Worm (Caenorhabditis elegans): ENCODE measurements around the gene col-73.

The col-73 gene

DNA sequence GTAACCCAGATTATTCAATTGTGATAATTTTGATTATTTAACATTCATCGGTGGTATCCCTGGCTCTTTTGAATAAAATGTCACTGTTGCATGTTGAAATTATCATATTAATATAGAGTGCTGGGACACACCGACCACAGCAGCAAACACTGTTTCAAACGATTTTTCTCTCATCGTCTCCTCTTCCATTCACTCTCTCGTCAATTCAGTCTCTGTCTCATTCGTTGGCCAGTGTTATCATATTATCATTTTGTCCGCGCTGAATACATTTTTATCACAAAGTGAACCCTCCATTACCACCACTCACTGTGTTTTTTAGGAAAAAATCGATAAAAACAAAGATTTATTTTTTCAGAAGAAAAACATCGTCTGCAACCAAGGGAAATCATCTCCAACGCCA is 15.8 kb downstream of the col-73 start:
- TF ChIP-seq elt-2 (tag; optimal IDR thresholded peaks at IDR 0.05) = peak; percentile 85
- no peak for TF ChIP-seq zag-1 (tag; optimal IDR thresholded peaks at IDR 0.05)
- TF ChIP-seq unc-130 (tag; optimal IDR thresholded peaks at IDR 0.05) = peak; percentile 5
- peak in 1 of 2 experiments; percentile 25 for TF ChIP-seq lin-35 (GFP tag; optimal IDR thresholded peaks at IDR 0.05)
- peak in 1 of 6 experiments; percentile 45 for TF ChIP-seq elt-3 (tag; optimal IDR thresholded peaks at IDR 0.05)
- TF ChIP-seq snu-23 (GFP tag; optimal IDR thresholded peaks at IDR 0.05) = peak; percentile 4
- peak; percentile 8 for TF ChIP-seq lin-14 (GFP tag; optimal IDR thresholded peaks at IDR 0.05)
- TF ChIP-seq efl-1 (optimal IDR thresholded peaks at IDR 0.05) = no peak
- TF ChIP-seq efl-1 (GFP tag; optimal IDR thresholded peaks at IDR 0.05 in 1 of 2) = peak in 1 of 2 experiments; percentile 69
- TF ChIP-seq egl-27 (tag; optimal IDR thresholded peaks at IDR 0.05) = no peak
- TF ChIP-seq lir-3 (tag; optimal IDR thresholded peaks at IDR 0.05; ENCODE audit: poor library complexity) = no peak
- TF ChIP-seq nhr-20 (tag; optimal IDR thresholded peaks at IDR 0.05) = peak; percentile 32
- peak; percentile 32 for TF ChIP-seq blmp-1 (tag; optimal IDR thresholded peaks at IDR 0.05)
- TF ChIP-seq nhr-84 (tag; optimal IDR thresholded peaks at IDR 0.05) = no peak
- peak; percentile 6 for TF ChIP-seq nhr-90 (tag; optimal IDR thresholded peaks at IDR 0.05; ENCODE audit: poor library complexity)

DNA sequence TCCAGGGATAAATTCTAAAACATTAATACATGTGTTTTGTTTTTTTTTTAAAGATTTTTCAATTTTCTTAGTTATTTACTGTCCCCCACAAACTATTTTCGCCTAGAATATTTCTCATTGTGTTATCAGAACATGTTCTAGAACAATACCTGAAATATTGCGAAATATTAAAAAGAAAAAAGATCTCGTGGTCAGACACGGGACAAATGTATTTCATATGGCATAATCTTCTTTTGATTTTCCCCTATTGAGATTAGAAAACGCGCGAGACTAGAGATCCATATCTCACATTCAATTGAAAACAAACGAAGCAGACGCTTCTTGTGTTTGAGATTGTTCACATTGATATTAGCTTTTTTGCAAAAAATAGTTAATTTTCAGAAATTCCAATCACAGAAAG is 16.8 kb downstream of the col-73 start:
- TF ChIP-seq lsy-2 (tag; optimal IDR thresholded peaks at IDR 0.05) = peak in 1 of 2 experiments; percentile 34
- peak; percentile 52 for TF ChIP-seq lin-14 (GFP tag; optimal IDR thresholded peaks at IDR 0.05)
- peak; percentile 57 for TF ChIP-seq nhr-20 (tag; optimal IDR thresholded peaks at IDR 0.05)
- peak; percentile 57 for TF ChIP-seq skn-1 (tag; optimal IDR thresholded peaks at IDR 0.05)
- TF ChIP-seq fkh-8 (tag; optimal IDR thresholded peaks at IDR 0.05) = peak; percentile 45
- no peak for TF ChIP-seq rnt-1 (tag; optimal IDR thresholded peaks at IDR 0.05)
- TF ChIP-seq nhr-71 (tag; optimal IDR thresholded peaks at IDR 0.05) = peak; percentile 64
- peak; percentile 76 for TF ChIP-seq zip-4 (GFP tag; optimal IDR thresholded peaks at IDR 0.05)
- peak in 1 of 2 experiments; percentile 58 for TF ChIP-seq lin-35 (GFP tag; optimal IDR thresholded peaks at IDR 0.05)
- TF ChIP-seq unc-62 (GFP tag; optimal IDR thresholded peaks at IDR 0.05) = no peak
- no peak for TF ChIP-seq ces-1 (GFP tag; optimal IDR thresholded peaks at IDR 0.05)
- TF ChIP-seq unc-30 (tag; optimal IDR thresholded peaks at IDR 0.05) = no peak
- TF ChIP-seq nhr-85 (tag) = peak; percentile 88
- TF ChIP-seq nhr-47 (tag; optimal IDR thresholded peaks at IDR 0.05) = peak; percentile 25
- peak; percentile 11 for TF ChIP-seq elt-2 (tag; optimal IDR thresholded peaks at IDR 0.05)
- TF ChIP-seq pax-3 (tag; optimal IDR thresholded peaks at IDR 0.05) = peak; percentile 38
- TF ChIP-seq lin-13 (GFP tag; optimal IDR thresholded peaks at IDR 0.05) = peak; percentile 26
- peak; percentile 53 for TF ChIP-seq blmp-1 (tag; optimal IDR thresholded peaks at IDR 0.05)
- peak; percentile 70 for TF ChIP-seq dsc-1 (tag; optimal IDR thresholded peaks at IDR 0.05)
- TF ChIP-seq alr-1 (tag; optimal IDR thresholded peaks at IDR 0.05; ENCODE audit: borderline replicate concordance) = no peak
- TF ChIP-seq unc-86 (tag; optimal IDR thresholded peaks at IDR 0.05) = no peak
- TF ChIP-seq elt-3 (tag; optimal IDR thresholded peaks at IDR 0.05) = peak in 1 of 6 experiments; percentile 56
- TF ChIP-seq dpl-1 (GFP tag; optimal IDR thresholded peaks at IDR 0.05) = peak; percentile 1 to 41 (median 7)
- TF ChIP-seq snu-23 (GFP tag; optimal IDR thresholded peaks at IDR 0.05) = peak; percentile 30
- peak; percentile 26 for TF ChIP-seq sox-4 (tag; optimal IDR thresholded peaks at IDR 0.05)
- TF ChIP-seq mep-1 (tag; optimal IDR thresholded peaks at IDR 0.05) = peak; percentile 41

DNA sequence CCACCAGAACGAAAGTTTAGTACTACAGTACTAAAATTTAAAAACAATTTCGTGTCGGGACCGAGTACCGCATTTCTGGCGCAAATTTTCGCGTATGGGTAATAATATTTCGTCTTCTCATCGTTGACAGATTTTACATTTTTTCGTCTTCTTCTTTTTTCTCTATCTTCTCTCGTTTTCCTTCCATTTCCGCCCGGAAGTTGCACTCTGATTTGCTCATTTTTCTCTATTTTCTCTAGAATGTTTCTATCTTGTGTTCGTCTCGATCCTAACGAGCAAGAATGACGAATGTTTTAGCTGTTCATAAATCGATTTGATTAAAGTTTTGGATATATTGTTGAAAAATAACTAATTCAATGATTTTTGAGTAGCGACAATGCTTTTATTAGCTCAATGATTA is 17.4 kb downstream of the col-73 start:
- TF ChIP-seq lin-13 (GFP tag; optimal IDR thresholded peaks at IDR 0.05) = no peak
- TF ChIP-seq nhr-28 (tag; optimal IDR thresholded peaks at IDR 0.05) = no peak
- TF ChIP-seq zip-4 (GFP tag; optimal IDR thresholded peaks at IDR 0.05) = no peak
- no peak for TF ChIP-seq dpl-1 (GFP tag; optimal IDR thresholded peaks at IDR 0.05)
- TF ChIP-seq swsn-7 (tag; optimal IDR thresholded peaks at IDR 0.05) = no peak
- TF ChIP-seq elt-3 (tag; optimal IDR thresholded peaks at IDR 0.05) = no peak
- no peak for TF ChIP-seq nhr-84 (tag; optimal IDR thresholded peaks at IDR 0.05)
- no peak for TF ChIP-seq skn-1 (tag; optimal IDR thresholded peaks at IDR 0.05)
- TF ChIP-seq lin-14 (GFP tag; optimal IDR thresholded peaks at IDR 0.05) = peak; percentile 65
- no peak for TF ChIP-seq mdl-1 (tag; optimal IDR thresholded peaks at IDR 0.05)
- TF ChIP-seq ceh-90 (tag; optimal IDR thresholded peaks at IDR 0.05) = no peak
- TF ChIP-seq nhr-71 (tag; optimal IDR thresholded peaks at IDR 0.05) = no peak
- TF ChIP-seq nhr-12 (tag; optimal IDR thresholded peaks at IDR 0.05) = no peak
- no peak for TF ChIP-seq hpl-2 (GFP tag; optimal IDR thresholded peaks at IDR 0.05)
- no peak for TF ChIP-seq aly-2 (tag; optimal IDR thresholded peaks at IDR 0.05)
- no peak for TF ChIP-seq dsc-1 (tag; optimal IDR thresholded peaks at IDR 0.05)
- TF ChIP-seq egl-27 (tag; optimal IDR thresholded peaks at IDR 0.05) = no peak
- TF ChIP-seq ceh-88 (GFP tag; IDR thresholded peaks at IDR 0.05) = no peak
- TF ChIP-seq alr-1 (tag; optimal IDR thresholded peaks at IDR 0.05; ENCODE audit: borderline replicate concordance) = no peak
- no peak for TF ChIP-seq mab-9 (GFP tag; IDR thresholded peaks at IDR 0.05)
- no peak for TF ChIP-seq nhr-237 (tag; optimal IDR thresholded peaks at IDR 0.05)
- TF ChIP-seq rnt-1 (tag; optimal IDR thresholded peaks at IDR 0.05) = peak; percentile 5
- TF ChIP-seq efl-3 (GFP tag; optimal IDR thresholded peaks at IDR 0.05) = no peak
- 0 out of 2 replicates have a peak, but pooled peaks have one; percentile 1 for TF ChIP-seq isw-1 (GFP tag; IDR thresholded peaks at IDR 0.05)
- TF ChIP-seq fos-1 (tag; optimal IDR thresholded peaks at IDR 0.05) = no peak
- no peak for TF ChIP-seq sptf-1 (tag; optimal IDR thresholded peaks at IDR 0.05)
